Worm (Caenorhabditis elegans) whole organism, young adult: Measurements from ENCODE around the gene T28D6.5.

ENCODE experiments used
- K11D2.4 ChIP-seq: fragments of 200-800 bp; sonication (Bioruptor generic); IDR thresholded peaks from 2 replicates; pipeline ENCODE4 v1.3.6; 2022; ENCODE audit warnings: missing genetic modification reagents, missing genetic modification characterization, missing compliant biosample characterization
- Y56A3A.18 ChIP-seq: fragments of 200-800 bp; sonication (Bioruptor generic); IDR thresholded peaks from 2 replicates; pipeline ENCODE4 v1.3.6; 2022; ENCODE audit warnings: missing genetic modification reagents, missing genetic modification characterization, missing compliant biosample characterization
- cebp-1 ChIP-seq, 2 experiments: fragments of 200-800 bp in 1 of 2; sonication (Bioruptor generic) in 1 of 2; sonication (generic microtip) in 1 of 2; IDR thresholded peaks in 1 of 2; optimal IDR thresholded peaks in 1 of 2; 2 replicates each; pipeline versions ENCODE4 v1.3.6 to Lab custom; 2017 to 2022; ENCODE audit warnings: missing compliant biosample characterization in 2 of 2, missing genetic modification characterization in 2 of 2, mild to moderate bottlenecking in 1 of 2, missing genetic modification reagents in 1 of 2, moderate library complexity in 1 of 2
- chd-7 ChIP-seq: sonication (generic microtip); optimal IDR thresholded peaks from 2 replicates; lab custom pipeline; 2016; ENCODE audit warnings: mild to moderate bottlenecking, missing genetic modification characterization, moderate library complexity, missing compliant biosample characterization
- hlh-12 ChIP-seq: sonication (generic microtip); optimal IDR thresholded peaks from 2 replicates; lab custom pipeline; 2016; ENCODE audit warnings: missing genetic modification characterization, missing compliant biosample characterization
- hsf-1 ChIP-seq: fragments of 200-800 bp; sonication (Bioruptor generic); IDR thresholded peaks from 2 replicates; pipeline ENCODE4 v1.3.6; 2022; ENCODE audit warnings: missing genetic modification reagents, missing genetic modification characterization, missing compliant biosample characterization
- let-607 ChIP-seq, 2 experiments: fragments of 200-800 bp in 1 of 2; sonication (Bioruptor generic) in 1 of 2; sonication (generic microtip) in 1 of 2; optimal IDR thresholded peaks; 2 replicates each; lab custom pipeline; 2016 to 2018; ENCODE audit warnings: mild to moderate bottlenecking in 2 of 2, missing compliant biosample characterization in 2 of 2, missing genetic modification characterization in 2 of 2, moderate library complexity in 2 of 2, missing genotype in 1 of 2
- lsy-27 ChIP-seq: sonication (generic microtip); optimal IDR thresholded peaks from 2 replicates; lab custom pipeline; 2017; ENCODE audit warnings: missing genetic modification characterization, mild to moderate bottlenecking, missing compliant biosample characterization, antibody characterized with exemption, missing genotype, borderline replicate concordance; ENCODE audit not compliant: insufficient read depth
- mel-28 ChIP-seq: sonication (generic microtip); optimal IDR thresholded peaks from 2 replicates; lab custom pipeline; 2016; ENCODE audit warnings: borderline replicate concordance, mild to moderate bottlenecking, missing genetic modification characterization, missing compliant biosample characterization
- tbx-9 ChIP-seq: sonication (generic microtip); optimal IDR thresholded peaks from 2 replicates; lab custom pipeline; 2016; ENCODE audit warnings: borderline replicate concordance, missing genetic modification characterization, inconsistent platforms, missing compliant biosample characterization

Gene T28D6.5

ce11 chrIII:11390832-11391231, 57.4 kb downstream of the T28D6.5 start:
- TF ChIP-seq cebp-1 (GFP tag; IDR thresholded peaks at IDR 0.05; lab: Robert Waterston, UW) (no peak), cebp-1 (tag; optimal IDR thresholded peaks at IDR 0.05; lab: Kevin White, UChicago) (no peak), chd-7 (no peak), hsf-1 (GFP tag; lab: Robert Waterston, UW) (no peak), Y56A3A.18 (no peak), mel-28 (tag; lab: Kevin White, UChicago) (no peak), hlh-12 (tag; lab: Kevin White, UChicago) (no peak), lsy-27 (tag; lab: Kevin White, UChicago) (no peak), K11D2.4 (GFP tag; lab: Robert Waterston, UW) (no peak), let-607 (tag; optimal IDR thresholded peaks at IDR 0.05; lab: Kevin White, UChicago) (no peak), tbx-9 (tag; lab: Kevin White, UChicago) (no peak)
